Worm (Caenorhabditis elegans) whole organism, mixed stage, embryonic: Measurements from ENCODE around the gene srj-33.

Experiments
- lin-13 ChIP-seq: fragments of 150-350 bp; optimal IDR thresholded peaks from 2 replicates; lab custom pipeline; 2014; ENCODE audit warnings: missing biosample characterization, missing genetic modification characterization
- nhr-28 ChIP-seq: fragments of 150-350 bp; optimal IDR thresholded peaks from 2 replicates; lab custom pipeline; 2014; ENCODE audit warnings: missing biosample characterization, missing genetic modification characterization
- sptf-1 ChIP-seq: sonication (generic microtip); optimal IDR thresholded peaks from 2 replicates; lab custom pipeline; 2017; ENCODE audit warnings: mild to moderate bottlenecking, missing genetic modification characterization, moderate library complexity, missing compliant biosample characterization
- ztf-11 ChIP-seq: fragments of 150-350 bp; optimal IDR thresholded peaks from 2 replicates; lab custom pipeline; 2014; ENCODE audit warnings: missing biosample characterization, missing genetic modification characterization

DNA sequence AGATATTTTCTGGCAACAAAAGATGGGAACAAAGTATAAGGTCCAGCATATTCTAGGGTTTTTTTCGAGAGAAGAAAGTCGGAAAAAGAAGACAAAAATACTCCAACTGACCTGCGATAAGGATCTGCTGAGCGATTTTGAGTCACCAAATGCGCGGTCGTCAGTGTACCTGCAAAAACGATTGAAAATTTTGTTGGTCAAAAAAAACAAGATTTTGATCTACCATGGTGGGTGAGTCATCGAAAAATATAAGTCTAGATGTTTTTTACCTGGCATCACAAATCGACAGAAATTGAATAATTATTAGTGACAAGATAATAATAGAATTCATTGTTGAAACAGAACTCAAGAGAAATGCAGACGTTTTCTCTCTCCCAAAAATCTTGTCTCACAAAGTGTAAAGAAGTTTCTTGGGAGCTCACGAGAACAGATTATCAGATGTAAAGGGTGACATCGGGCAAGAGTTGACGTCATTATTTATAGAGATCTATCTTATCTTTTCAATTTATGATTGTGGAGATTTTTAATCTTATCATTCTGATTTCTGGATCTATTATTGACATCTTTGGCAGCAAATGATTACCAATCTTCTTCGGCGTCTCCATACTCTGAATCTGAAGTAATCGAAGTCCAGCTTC, 48.0 kb upstream of the srj-33 start:
- no peak for TF ChIP-seq lin-13 (tag; lab: Kevin White, UChicago)
- no peak for TF ChIP-seq nhr-28 (tag; lab: Kevin White, UChicago)
- TF ChIP-seq ztf-11: no peak
- TF ChIP-seq sptf-1 (tag; lab: Kevin White, UChicago): no peak
